Worm (Caenorhabditis elegans): ENCODE measurements around the gene acl-12.

- TF ChIP-seq ztf-11 (tag; optimal IDR thresholded peaks at IDR 0.05) (no peak), aly-2 (tag; optimal IDR thresholded peaks at IDR 0.05) (no peak), lin-39 (tag; optimal IDR thresholded peaks at IDR 0.05) (no peak), lsy-2 (tag; optimal IDR thresholded peaks at IDR 0.05) (no peak), snpc-4 (tag; optimal IDR thresholded peaks at IDR 0.05) (no peak), unc-62 (GFP tag; optimal IDR thresholded peaks at IDR 0.05) (no peak), ceh-82 (tag; optimal IDR thresholded peaks at IDR 0.05) (no peak), zag-1 (tag; optimal IDR thresholded peaks at IDR 0.05) (no peak)
These were observed 4.1 kb upstream of the acl-12 start for ce11 chrX:7446485-7446884.

Measured in whole organism, L2 larva.